Worm (Caenorhabditis elegans) whole organism, late embryonic: ENCODE results near the gene nspc-10.
"Not testable (repeated sequence)": the region's sequence is repeated elsewhere in the genome, so short reads cannot be mapped to it uniquely, and the experiment has no call there.

Experiments
- C08G9.2 ChIP-seq: sonication (generic microtip); optimal IDR thresholded peaks from 2 replicates; lab custom pipeline; 2016; ENCODE audit warnings: mild to moderate bottlenecking, missing genetic modification characterization, moderate library complexity, missing compliant biosample characterization
- ama-1 ChIP-seq: fragments of 150-350 bp; optimal IDR thresholded peaks from 2 replicates; lab custom pipeline; 2014
- pha-4 ChIP-seq: fragments of 150-350 bp; optimal IDR thresholded peaks from 2 replicates; lab custom pipeline; 2018; ENCODE audit warnings: missing biosample characterization, missing genetic modification reagents, missing genetic modification characterization
- unc-55 ChIP-seq: sonication (generic microtip); optimal IDR thresholded peaks from 2 replicates; lab custom pipeline; 2017; ENCODE audit warnings: missing biosample characterization, missing genetic modification reagents, missing genetic modification characterization

DNA sequence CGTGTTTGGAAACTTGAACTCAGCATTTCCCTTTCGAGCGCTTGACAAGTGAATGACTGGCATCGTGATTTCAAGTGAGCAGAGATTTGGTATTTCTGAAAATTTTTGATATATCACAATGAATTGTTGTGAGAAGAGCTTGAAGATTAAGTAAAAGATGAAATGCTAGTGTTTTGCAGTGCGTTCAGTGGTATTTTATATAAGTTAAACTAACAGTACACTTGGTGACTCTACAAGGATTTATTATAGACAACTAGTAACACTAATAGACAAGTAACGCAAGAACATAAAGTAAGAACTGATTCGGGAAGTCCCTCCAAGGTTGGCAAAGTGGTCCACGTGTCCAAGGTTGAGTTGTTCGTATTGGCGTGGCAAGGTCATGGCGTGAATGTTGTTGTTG lies 40.7 kb upstream of the nspc-10 start, which contains the start of gene dot-1.3:
- TF ChIP-seq C08G9.2 (tag; lab: Kevin White, UChicago); ama-1 (lab: Kevin White, UChicago); unc-55 (GFP tag; lab: Kevin White, UChicago); pha-4 (tag; lab: Kevin White, UChicago): not testable (repeated sequence)
